Comparison of ENCODE assay signal across 3 fruit fly cellular contexts in genomic region chr2L:3594629-3595028, dm6.
TF ChIP-seq lines count a peak whose summit lies in the region.

No protein-coding gene starts in this region.

- TF ChIP-seq CTCF in whole organism, embryonic (GFP tag; optimal IDR thresholded peaks at IDR 0.05; lab: Kevin White, UChicago): no peak

TF ChIP-seq in whole organism, embryonic, 481 proteins besides CTCF, POLR2A, EP300 and RAD21:
- TF ChIP-seq Med (GFP tag; lab: Kevin White, UChicago): peak; percentile 37
- TF ChIP-seq Tbp (GFP tag; optimal IDR thresholded peaks at IDR 0.05; lab: Kevin White, UChicago): no peak

TF ChIP-seq in whole organism, prepupa, 60 proteins besides CTCF, POLR2A, EP300 and RAD21 (continues in another document):
- no peak for TF ChIP-seq CG6808 (GFP tag; optimal IDR thresholded peaks at IDR 0.05; lab: Kevin White, UChicago)
- no peak for TF ChIP-seq CG31627 (GFP tag; optimal IDR thresholded peaks at IDR 0.05; lab: Kevin White, UChicago)
- TF ChIP-seq Met (GFP tag; optimal IDR thresholded peaks at IDR 0.05; lab: Kevin White, UChicago): no peak
- no peak for TF ChIP-seq dsx (GFP tag; optimal IDR thresholded peaks at IDR 0.05; lab: Kevin White, UChicago; ENCODE audit: poor library complexity, severe bottlenecking)
- no peak for TF ChIP-seq Gug (GFP tag; IDR thresholded peaks at IDR 0.05; lab: Robert Waterston, UW)
- TF ChIP-seq CG10631 (GFP tag; optimal IDR thresholded peaks at IDR 0.05; lab: Kevin White, UChicago): peak; percentile 41
- TF ChIP-seq Smox (GFP tag; optimal IDR thresholded peaks at IDR 0.05; lab: Kevin White, UChicago): no peak
- no peak for TF ChIP-seq topi (GFP tag; optimal IDR thresholded peaks at IDR 0.05; lab: Kevin White, UChicago)
- peak; percentile 56 for TF ChIP-seq Ets96B (tag; optimal IDR thresholded peaks at IDR 0.05; lab: Kevin White, UChicago)
- no peak for TF ChIP-seq Hr38 (GFP tag; optimal IDR thresholded peaks at IDR 0.05; lab: Kevin White, UChicago)
- no peak for TF ChIP-seq CG11762 (GFP tag; optimal IDR thresholded peaks at IDR 0.05; lab: Kevin White, UChicago; ENCODE audit: insufficient read depth)
- TF ChIP-seq acj6 (GFP tag; optimal IDR thresholded peaks at IDR 0.05; lab: Kevin White, UChicago): no peak
- TF ChIP-seq CG32006 (GFP tag; optimal IDR thresholded peaks at IDR 0.05; lab: Kevin White, UChicago): peak; percentile 36
- no peak for TF ChIP-seq salr (GFP tag; optimal IDR thresholded peaks at IDR 0.05; lab: Kevin White, UChicago)
- no peak for TF ChIP-seq Hr4 (GFP tag; optimal IDR thresholded peaks at IDR 0.05; lab: Kevin White, UChicago)
- TF ChIP-seq fkh (GFP tag; optimal IDR thresholded peaks at IDR 0.05; lab: Kevin White, UChicago): no peak
- TF ChIP-seq Eip75B (GFP tag; optimal IDR thresholded peaks at IDR 0.05; lab: Kevin White, UChicago): no peak
- no peak for TF ChIP-seq CG8632 (GFP tag; optimal IDR thresholded peaks at IDR 0.05; lab: Kevin White, UChicago)
- TF ChIP-seq svp (GFP tag; lab: Kevin White, UChicago): no peak
- TF ChIP-seq dac (GFP tag; optimal IDR thresholded peaks at IDR 0.05; lab: Kevin White, UChicago): no peak
- TF ChIP-seq CG4318 (GFP tag; optimal IDR thresholded peaks at IDR 0.05; lab: Kevin White, UChicago): no peak
- peak; percentile 13 for TF ChIP-seq OdsH (GFP tag; optimal IDR thresholded peaks at IDR 0.05; lab: Kevin White, UChicago)
- no peak for TF ChIP-seq Sox14 (GFP tag; optimal IDR thresholded peaks at IDR 0.05; lab: Kevin White, UChicago)
- TF ChIP-seq vri (GFP tag; optimal IDR thresholded peaks at IDR 0.05; lab: Kevin White, UChicago): no peak
- peak; percentile 17 for TF ChIP-seq CG3919 (GFP tag; optimal IDR thresholded peaks at IDR 0.05; lab: Kevin White, UChicago)
- TF ChIP-seq net (GFP tag; optimal IDR thresholded peaks at IDR 0.05; lab: Kevin White, UChicago): no peak
- no peak for TF ChIP-seq ss (GFP tag; optimal IDR thresholded peaks at IDR 0.05; lab: Kevin White, UChicago)
- TF ChIP-seq Eip93F (GFP tag; optimal IDR thresholded peaks at IDR 0.05; lab: Kevin White, UChicago): no peak
- TF ChIP-seq CG6854 (GFP tag; optimal IDR thresholded peaks at IDR 0.05; lab: Kevin White, UChicago): no peak
- no peak for TF ChIP-seq CG11294 (GFP tag; IDR thresholded peaks at IDR 0.05; lab: Robert Waterston, UW)
- peak; percentile 33 for TF ChIP-seq CG3032 (tag; optimal IDR thresholded peaks at IDR 0.05; lab: Kevin White, UChicago)
- TF ChIP-seq CG34406 (GFP tag; optimal IDR thresholded peaks at IDR 0.05; lab: Kevin White, UChicago): no peak
- TF ChIP-seq spab (GFP tag; optimal IDR thresholded peaks at IDR 0.05; lab: Kevin White, UChicago): peak; percentile 6
- no peak for TF ChIP-seq Sox15 (GFP tag; optimal IDR thresholded peaks at IDR 0.05; lab: Kevin White, UChicago)
- TF ChIP-seq CG15336 (GFP tag; IDR thresholded peaks at IDR 0.05; lab: Robert Waterston, UW): peak; percentile 40
- peak; percentile 21 for TF ChIP-seq CG10669 (GFP tag; optimal IDR thresholded peaks at IDR 0.05; lab: Kevin White, UChicago)
- TF ChIP-seq Lpt (GFP tag; optimal IDR thresholded peaks at IDR 0.05; lab: Kevin White, UChicago): no peak
- TF ChIP-seq CG7368 (GFP tag; optimal IDR thresholded peaks at IDR 0.05; lab: Kevin White, UChicago): no peak
- no peak for TF ChIP-seq CG8119 (GFP tag; IDR thresholded peaks at IDR 0.05; lab: Robert Waterston, UW)
- no peak for TF ChIP-seq CG16779 (tag; optimal IDR thresholded peaks at IDR 0.05; lab: Kevin White, UChicago)
- peak; percentile 27 for TF ChIP-seq achi (GFP tag; optimal IDR thresholded peaks at IDR 0.05; lab: Kevin White, UChicago)
- no peak for TF ChIP-seq cyc (GFP tag; optimal IDR thresholded peaks at IDR 0.05; lab: Kevin White, UChicago)
- TF ChIP-seq CG6163 (GFP tag; IDR thresholded peaks at IDR 0.05; lab: Robert Waterston, UW): peak; percentile 54; the same call in 2 of the 3 replicates
- no peak for TF ChIP-seq Ets21C (GFP tag; optimal IDR thresholded peaks at IDR 0.05; lab: Kevin White, UChicago)
- TF ChIP-seq Blimp-1 (GFP tag; optimal IDR thresholded peaks at IDR 0.05; lab: Kevin White, UChicago): no peak
- TF ChIP-seq fd59A (GFP tag; optimal IDR thresholded peaks at IDR 0.05; lab: Kevin White, UChicago): peak; percentile 23
- TF ChIP-seq lz (GFP tag; optimal IDR thresholded peaks at IDR 0.05; lab: Kevin White, UChicago): no peak

TF ChIP-seq in whole organism, pupa, 21 proteins besides CTCF, POLR2A, EP300 and RAD21:
- TF ChIP-seq D1 (tag; optimal IDR thresholded peaks at IDR 0.05; lab: Kevin White, UChicago): no peak
- no peak for TF ChIP-seq CG32121 (GFP tag; IDR thresholded peaks at IDR 0.05; lab: Robert Waterston, UW)
- peak; percentile 31; the same call in 1 of the 3 replicates for TF ChIP-seq CG4496 (GFP tag; IDR thresholded peaks at IDR 0.05; lab: Robert Waterston, UW)
- TF ChIP-seq CG10348 (GFP tag; IDR thresholded peaks at IDR 0.05; lab: Robert Waterston, UW): no peak
- TF ChIP-seq CG17806 (tag; optimal IDR thresholded peaks at IDR 0.05; lab: Kevin White, UChicago): peak; percentile 35
- TF ChIP-seq CG14655 (GFP tag; optimal IDR thresholded peaks at IDR 0.05; lab: Kevin White, UChicago): peak; percentile 43
- TF ChIP-seq CG12605 (GFP tag; IDR thresholded peaks at IDR 0.05; lab: Robert Waterston, UW): no peak
- no peak for TF ChIP-seq Pif1B (GFP tag; optimal IDR thresholded peaks at IDR 0.05; lab: Kevin White, UChicago)
- peak; percentile 9 for TF ChIP-seq CG34367 (tag; optimal IDR thresholded peaks at IDR 0.05; lab: Kevin White, UChicago)
- TF ChIP-seq rn (GFP tag; IDR thresholded peaks at IDR 0.05; lab: Robert Waterston, UW): no peak
- peak; percentile 51 for TF ChIP-seq CG15710 (tag; optimal IDR thresholded peaks at IDR 0.05; lab: Kevin White, UChicago)
- TF ChIP-seq Pif1A (GFP tag; optimal IDR thresholded peaks at IDR 0.05; lab: Kevin White, UChicago): peak; percentile 18
- no peak for TF ChIP-seq Snoo (tag; optimal IDR thresholded peaks at IDR 0.05; lab: Kevin White, UChicago)
- TF ChIP-seq EcR (GFP tag; optimal IDR thresholded peaks at IDR 0.05; lab: Kevin White, UChicago): no peak
- TF ChIP-seq CG8159 (tag; optimal IDR thresholded peaks at IDR 0.05; lab: Kevin White, UChicago): peak; percentile 34
- TF ChIP-seq Ets98B (GFP tag; IDR thresholded peaks at IDR 0.05; lab: Robert Waterston, UW): no peak
- peak; percentile 55 for TF ChIP-seq CG9948 (tag; optimal IDR thresholded peaks at IDR 0.05; lab: Kevin White, UChicago)
- TF ChIP-seq fd96Ca (GFP tag; IDR thresholded peaks at IDR 0.05; lab: Robert Waterston, UW): no peak
- TF ChIP-seq gl (tag; optimal IDR thresholded peaks at IDR 0.05; lab: Kevin White, UChicago): no peak
- no peak for TF ChIP-seq CG13204 (GFP tag; optimal IDR thresholded peaks at IDR 0.05; lab: Kevin White, UChicago)
- TF ChIP-seq CG8301 (tag; optimal IDR thresholded peaks at IDR 0.05; lab: Kevin White, UChicago): peak; percentile 39
